Fruit fly (Drosophila melanogaster) whole organism, pupa: ENCODE data around the gene ast.

Experiments
- CG10348 ChIP-seq: fragments of 200-800 bp; sonication (Bioruptor generic); IDR thresholded peaks from 2 replicates; pipeline ENCODE4 v1.3.6; 2022; ENCODE audit warnings: missing biosample characterization, missing genetic modification characterization
- CG12605 ChIP-seq: fragments of 200-800 bp; sonication (Bioruptor generic); IDR thresholded peaks from 2 replicates; pipeline ENCODE4 v1.3.6; 2022; ENCODE audit warnings: missing biosample characterization, missing genetic modification characterization
- CG13204 ChIP-seq: fragments of 200-800 bp; sonication (Bioruptor generic); optimal IDR thresholded peaks from 2 replicates; lab custom pipeline; 2018; ENCODE audit warnings: missing biosample characterization, mild to moderate bottlenecking, missing genetic modification characterization, moderate library complexity
- CG15710 ChIP-seq: fragments of 200-800 bp; sonication (Bioruptor generic); optimal IDR thresholded peaks from 2 replicates; lab custom pipeline; 2018; ENCODE audit warnings: missing biosample characterization, mild to moderate bottlenecking, missing genetic modification characterization, moderate library complexity
- CG17806 ChIP-seq: fragments of 200-800 bp; sonication (Bioruptor generic); optimal IDR thresholded peaks from 2 replicates; lab custom pipeline; 2018; ENCODE audit warnings: missing biosample characterization, mild to moderate bottlenecking, missing genetic modification characterization, moderate library complexity
- CG4496 ChIP-seq: fragments of 200-800 bp; sonication (Bioruptor generic); IDR thresholded peaks from 3 replicates; pipeline ENCODE4 v1.3.6; 2022; ENCODE audit warnings: missing biosample characterization, missing genetic modification characterization
- CG8159 ChIP-seq: fragments of 200-800 bp; sonication (Bioruptor generic); optimal IDR thresholded peaks from 3 replicates; lab custom pipeline; 2018; ENCODE audit warnings: missing biosample characterization, mild to moderate bottlenecking, missing genetic modification characterization, moderate library complexity
- CG8301 ChIP-seq: fragments of 200-800 bp; sonication (Bioruptor generic); optimal IDR thresholded peaks from 2 replicates; lab custom pipeline; 2018; ENCODE audit warnings: missing biosample characterization, mild to moderate bottlenecking, missing genetic modification characterization
- EcR ChIP-seq: fragments of 200-800 bp; sonication (Bioruptor generic); optimal IDR thresholded peaks from 3 replicates; lab custom pipeline; 2019; ENCODE audit warnings: missing biosample characterization, missing genetic modification characterization, mild to moderate bottlenecking, moderate library complexity, missing genetic modification reagents
- Pif1A ChIP-seq: fragments of 200-800 bp; sonication (Bioruptor generic); optimal IDR thresholded peaks from 3 replicates; lab custom pipeline; 2016; ENCODE audit warnings: missing biosample characterization, missing genetic modification characterization
- Pif1B ChIP-seq: fragments of 200-800 bp; sonication (Bioruptor generic); optimal IDR thresholded peaks from 3 replicates; lab custom pipeline; 2016; ENCODE audit warnings: missing biosample characterization, missing genetic modification characterization
- Snoo ChIP-seq: fragments of 200-800 bp; sonication (Bioruptor generic); optimal IDR thresholded peaks from 3 replicates; lab custom pipeline; 2017; ENCODE audit warnings: missing biosample characterization, mild to moderate bottlenecking, missing genetic modification characterization, inconsistent platforms
- gl ChIP-seq: fragments of 200-800 bp; sonication (Bioruptor generic); optimal IDR thresholded peaks from 2 replicates; lab custom pipeline; 2018; ENCODE audit warnings: missing biosample characterization, mild to moderate bottlenecking, missing genetic modification characterization
- rn ChIP-seq: fragments of 200-800 bp; sonication (Bioruptor generic); IDR thresholded peaks from 2 replicates; pipeline ENCODE4 v1.3.6; 2022; ENCODE audit warnings: missing biosample characterization, missing genetic modification characterization

- TF ChIP-seq CG10348 (GFP tag; lab: Robert Waterston, UW): no peak
- TF ChIP-seq CG8301 (tag; lab: Kevin White, UChicago): no peak
- TF ChIP-seq CG17806: no peak
- no peak for TF ChIP-seq rn (GFP tag; lab: Robert Waterston, UW)
- no peak for TF ChIP-seq CG4496 (GFP tag; lab: Robert Waterston, UW)
- no peak for TF ChIP-seq gl
- no peak for TF ChIP-seq CG13204 (GFP tag; lab: Kevin White, UChicago)
- TF ChIP-seq CG8159 (tag; lab: Kevin White, UChicago): no peak
- TF ChIP-seq CG15710 (tag; lab: Kevin White, UChicago): no peak
- no peak for TF ChIP-seq CG12605 (GFP tag; lab: Robert Waterston, UW)
- TF ChIP-seq Snoo (tag; lab: Kevin White, UChicago): no peak
- TF ChIP-seq Pif1A (GFP tag; lab: Kevin White, UChicago): no peak
- TF ChIP-seq EcR: no peak
- no peak for TF ChIP-seq Pif1B (GFP tag; lab: Kevin White, UChicago)
Measured at dm6 chr2L:1069475-1069874, 8.3 kb upstream of the ast start.
